Fruit fly (Drosophila melanogaster): ENCODE data around the gene CG5968.

Gene CG5968

dm6 chr2L:16533386-16533773 is 16.4 kb downstream of the CG5968 start:
- TF ChIP-seq Dfd (GFP tag; optimal IDR thresholded peaks at IDR 0.05) (no peak), Hr78 (GFP tag; optimal IDR thresholded peaks at IDR 0.05) (no peak), Hr83 (GFP tag; optimal IDR thresholded peaks at IDR 0.05; ENCODE audit: poor library complexity, severe bottlenecking) (peak; percentile 89), br (GFP tag; optimal IDR thresholded peaks at IDR 0.05) (no peak), Sp1 (GFP tag; optimal IDR thresholded peaks at IDR 0.05) (no peak), sage (GFP tag; optimal IDR thresholded peaks at IDR 0.05) (no peak), OdsH (GFP tag; optimal IDR thresholded peaks at IDR 0.05) (peak; percentile 49), psq (GFP tag; optimal IDR thresholded peaks at IDR 0.05) (peak; percentile 98), fru (GFP tag; optimal IDR thresholded peaks at IDR 0.05) (no peak), dl (GFP tag; optimal IDR thresholded peaks at IDR 0.05; ENCODE audit: insufficient read depth in 1 of 2, partially characterized antibody in 2 of 2) (peak; percentile 30 to 49), jim (GFP tag; optimal IDR thresholded peaks at IDR 0.05) (peak; percentile 92), tai (GFP tag; optimal IDR thresholded peaks at IDR 0.05) (peak; percentile 79), h (GFP tag; optimal IDR thresholded peaks at IDR 0.05) (peak; percentile 25), Rel (GFP tag; optimal IDR thresholded peaks at IDR 0.05) (no peak), Rel (tag; optimal IDR thresholded peaks at IDR 0.05) (peak; percentile 59), Dif (GFP tag; optimal IDR thresholded peaks at IDR 0.05; ENCODE audit: partially characterized antibody) (peak; percentile 61), usp (GFP tag; optimal IDR thresholded peaks at IDR 0.05) (no peak), dmrt93B (GFP tag; optimal IDR thresholded peaks at IDR 0.05) (no peak), Hnf4 (GFP tag; optimal IDR thresholded peaks at IDR 0.05) (peak; percentile 14)

- TF ChIP-seq dmrt93B (GFP tag; optimal IDR thresholded peaks at IDR 0.05) (peak; percentile 97), Hr78 (GFP tag; optimal IDR thresholded peaks at IDR 0.05) (no peak), Myc (optimal IDR thresholded peaks at IDR 0.05) (no peak), foxo (GFP tag; optimal IDR thresholded peaks at IDR 0.05) (peak; percentile 67 to 97), Mio (GFP tag; optimal IDR thresholded peaks at IDR 0.05) (peak; percentile 62), br (GFP tag; optimal IDR thresholded peaks at IDR 0.05) (peak; percentile 97), HLH106 (tag; optimal IDR thresholded peaks at IDR 0.05) (peak; percentile 98), tai (GFP tag; optimal IDR thresholded peaks at IDR 0.05) (no peak), h (GFP tag; optimal IDR thresholded peaks at IDR 0.05) (peak; percentile 97), sv (GFP tag; optimal IDR thresholded peaks at IDR 0.05) (peak; percentile 95), Jra (GFP tag; optimal IDR thresholded peaks at IDR 0.05) (peak; percentile 83), Hr83 (GFP tag; optimal IDR thresholded peaks at IDR 0.05; ENCODE audit: poor library complexity, severe bottlenecking) (peak; percentile 8), GATAd (GFP tag; optimal IDR thresholded peaks at IDR 0.05) (peak; percentile 45), Hnf4 (GFP tag; optimal IDR thresholded peaks at IDR 0.05) (peak; percentile 77), Dif (GFP tag; optimal IDR thresholded peaks at IDR 0.05; ENCODE audit: partially characterized antibody) (peak; percentile 85), rgr (GFP tag; optimal IDR thresholded peaks at IDR 0.05) (peak; percentile 97), brk (GFP tag; optimal IDR thresholded peaks at IDR 0.05) (peak; percentile 86), jim (GFP tag; optimal IDR thresholded peaks at IDR 0.05) (no peak), CrebA (GFP tag; optimal IDR thresholded peaks at IDR 0.05; ENCODE audit: borderline replicate concordance) (peak; percentile 68), Abd-B (GFP tag; optimal IDR thresholded peaks at IDR 0.05) (no peak), psq (GFP tag; optimal IDR thresholded peaks at IDR 0.05) (no peak), lola (GFP tag; optimal IDR thresholded peaks at IDR 0.05) (no peak), fru (GFP tag; optimal IDR thresholded peaks at IDR 0.05) (peak; percentile 98), N (GFP tag; optimal IDR thresholded peaks at IDR 0.05) (no peak), usp (GFP tag; optimal IDR thresholded peaks at IDR 0.05) (no peak), Dfd (GFP tag; optimal IDR thresholded peaks at IDR 0.05) (peak; percentile 89), dsf (GFP tag; optimal IDR thresholded peaks at IDR 0.05; ENCODE audit: borderline replicate concordance) (peak; percentile 67), pan (optimal IDR thresholded peaks at IDR 0.05) (no peak), Vsx2 (GFP tag; optimal IDR thresholded peaks at IDR 0.05; ENCODE audit: partially characterized antibody) (peak; percentile 56), Rel (GFP tag; optimal IDR thresholded peaks at IDR 0.05) (peak; percentile 44), Rel (tag; optimal IDR thresholded peaks at IDR 0.05) (peak; percentile 69), ey (GFP tag; optimal IDR thresholded peaks at IDR 0.05) (peak; percentile 98), dl (GFP tag; optimal IDR thresholded peaks at IDR 0.05; ENCODE audit: insufficient read depth in 1 of 2, partially characterized antibody in 2 of 2) (peak; percentile 71 to 80), OdsH (GFP tag; optimal IDR thresholded peaks at IDR 0.05) (peak; percentile 98), woc (GFP tag; optimal IDR thresholded peaks at IDR 0.05) (peak; percentile 98), CG32264 (GFP tag; optimal IDR thresholded peaks at IDR 0.05) (peak; percentile 95), sage (GFP tag; optimal IDR thresholded peaks at IDR 0.05) (peak; percentile 71), CG9705 (GFP tag; optimal IDR thresholded peaks at IDR 0.05) (peak; percentile 96), Sp1 (GFP tag; optimal IDR thresholded peaks at IDR 0.05) (peak; percentile 98)
These were observed 16.9 kb downstream of the CG5968 start, which contains the start of gene CG5953 for dm6 chr2L:16532702-16533385. Gene CG5953 (minus strand): TSS chr2L:16532877.
